Worm (Caenorhabditis elegans): ENCODE results near the gene sdz-12.

DNA sequence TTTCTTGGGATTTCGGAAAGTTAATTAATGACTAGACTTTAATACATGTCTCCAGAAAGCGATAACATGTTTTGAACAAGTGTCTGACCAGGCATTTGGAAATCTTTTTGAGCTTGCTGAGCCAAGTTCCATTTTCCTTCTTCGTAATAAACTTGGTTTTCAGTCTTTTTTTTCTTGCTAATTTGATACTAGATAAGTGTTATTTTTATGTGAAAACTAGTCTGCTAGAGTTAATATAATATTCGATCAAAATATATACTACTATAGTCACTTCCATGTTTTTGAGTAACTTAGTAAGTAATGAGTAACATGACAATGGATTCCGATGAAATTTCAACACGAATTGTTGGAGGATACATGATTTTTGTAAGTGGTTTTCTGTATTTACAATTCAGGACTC is 22.4 kb downstream of the sdz-12 start, which contains the start of gene srx-110:
- no peak for TF ChIP-seq unc-86 (tag; optimal IDR thresholded peaks at IDR 0.05)
- no peak for TF ChIP-seq odd-2 (tag; optimal IDR thresholded peaks at IDR 0.05)
- no peak for TF ChIP-seq ztf-16 (tag; optimal IDR thresholded peaks at IDR 0.05)
- no peak for TF ChIP-seq tbx-2 (tag; optimal IDR thresholded peaks at IDR 0.05)

Measured in whole organism, late embryonic.